Worm (Caenorhabditis elegans) whole organism, L1 larva: ENCODE data around the gene taap-1.

ENCODE experiments used
- ama-1 ChIP-seq: fragments of 150-350 bp; optimal IDR thresholded peaks from 2 replicates; lab custom pipeline; 2014
- ces-1 ChIP-seq: fragments of 150-350 bp; optimal IDR thresholded peaks from 2 replicates; lab custom pipeline; 2014; ENCODE audit warnings: missing biosample characterization, missing genetic modification reagents, missing genetic modification characterization
- ets-5 ChIP-seq: fragments of 200-800 bp; sonication (Bioruptor generic); IDR thresholded peaks from 2 replicates; pipeline ENCODE4 v1.3.6; 2022; ENCODE audit warnings: missing genetic modification characterization, missing compliant biosample characterization
- grh-1 ChIP-seq: fragments of 200-800 bp; sonication (Bioruptor generic); IDR thresholded peaks from 2 replicates; pipeline ENCODE4 v1.3.6; 2022; ENCODE audit warnings: missing genetic modification reagents, missing genetic modification characterization, missing compliant biosample characterization
- isw-1 ChIP-seq: fragments of 200-800 bp; sonication (Bioruptor generic); IDR thresholded peaks from 2 replicates; pipeline ENCODE4 v1.3.6; 2022; ENCODE audit warnings: missing genetic modification characterization, missing compliant biosample characterization
- lin-39 ChIP-seq: fragments of 150-350 bp; optimal IDR thresholded peaks from 2 replicates; lab custom pipeline; 2014; ENCODE audit warnings: missing biosample characterization, missing genetic modification reagents, missing genetic modification characterization
- mdl-1 ChIP-seq, 2 experiments: fragments of 150-350 bp; optimal IDR thresholded peaks; 2 replicates each; lab custom pipeline; 2014 to 2017; ENCODE audit warnings: missing biosample characterization in 2 of 2, missing genetic modification characterization in 2 of 2, inconsistent platforms in 1 of 2
- nhr-12 ChIP-seq: sonication (generic microtip); optimal IDR thresholded peaks from 2 replicates; lab custom pipeline; 2017; ENCODE audit warnings: missing biosample characterization, missing genetic modification characterization
- nhr-237 ChIP-seq: fragments of 150-350 bp; optimal IDR thresholded peaks from 2 replicates; lab custom pipeline; 2014; ENCODE audit warnings: missing biosample characterization, missing genetic modification characterization
- nhr-76 ChIP-seq: sonication (generic microtip); optimal IDR thresholded peaks from 2 replicates; lab custom pipeline; 2017; ENCODE audit warnings: missing biosample characterization, missing genetic modification characterization
- pag-3 ChIP-seq: sonication (generic microtip); optimal IDR thresholded peaks from 2 replicates; lab custom pipeline; 2017; ENCODE audit warnings: missing genetic modification characterization, mild to moderate bottlenecking, missing compliant biosample characterization, antibody characterized with exemption, borderline replicate concordance; ENCODE audit not compliant: insufficient read depth
- unc-130 ChIP-seq: fragments of 150-350 bp; optimal IDR thresholded peaks from 2 replicates; lab custom pipeline; 2017; ENCODE audit warnings: missing biosample characterization, missing genetic modification characterization, inconsistent platforms

ce11 chrII:8480166-8480565 is 3.5 kb downstream of the taap-1 start, which contains the start of gene lact-4:
- no peak for TF ChIP-seq unc-130 (tag; lab: Kevin White, UChicago)
- TF ChIP-seq isw-1 (GFP tag; lab: Robert Waterston, UW), result no peak
- TF ChIP-seq nhr-237 (tag; lab: Kevin White, UChicago), result no peak
- no peak for TF ChIP-seq nhr-76 (tag; lab: Kevin White, UChicago)
- no peak for TF ChIP-seq pag-3 (tag; lab: Kevin White, UChicago)
- TF ChIP-seq ces-1 (GFP tag; lab: Kevin White, UChicago), result no peak
- no peak for TF ChIP-seq grh-1
- TF ChIP-seq ama-1 (lab: Kevin White, UChicago), result no peak
- no peak for TF ChIP-seq ets-5 (GFP tag; lab: Robert Waterston, UW)
- no peak for TF ChIP-seq nhr-12 (tag; lab: Kevin White, UChicago)
- TF ChIP-seq mdl-1 (tag; optimal IDR thresholded peaks at IDR 0.05; lab: Kevin White, UChicago), result no peak
- TF ChIP-seq lin-39 (tag; lab: Kevin White, UChicago), result no peak
